Fruit fly (Drosophila melanogaster) whole organism: ENCODE results near the gene Kah.

ENCODE experiments used
- Dll ChIP-seq: fragments of >200 bp; optimal IDR thresholded peaks from 2 replicates; lab custom pipeline; 2017
- EcR ChIP-seq, 2 experiments: fragments of >200 bp; optimal IDR thresholded peaks; 2 replicates each; lab custom pipeline; 2017; ENCODE audit warnings: missing biosample characterization in 2 of 2, missing genetic modification characterization in 2 of 2, missing genetic modification reagents in 2 of 2

dm6 chr3L:621097-621967 lies 32.3 kb upstream of the Kah start:
- no peak for TF ChIP-seq EcR (GFP tag; optimal IDR thresholded peaks at IDR 0.05; lab: Kevin White, UChicago)
- TF ChIP-seq Dll, result peak; percentile 48
